Fruit fly (Drosophila melanogaster) whole organism, embryonic: Measurements from ENCODE around the gene Pde9.

Experiments
- Antp ChIP-seq: fragments of 200-800 bp; sonication (Bioruptor generic); optimal IDR thresholded peaks from 3 replicates; lab custom pipeline; 2016; ENCODE audit warnings: missing biosample characterization, missing genetic modification characterization
- Awh ChIP-seq: fragments of 200-800 bp; sonication (Bioruptor generic); IDR thresholded peaks from 2 replicates; pipeline ENCODE4, ENCODE4 v1.3.6; 2022; ENCODE audit warnings: missing biosample characterization, missing genetic modification characterization
- Bgb ChIP-seq: fragments of 200-800 bp; sonication (Bioruptor generic); IDR thresholded peaks from 2 replicates; pipeline ENCODE4 v1.3.6; 2022; ENCODE audit warnings: missing biosample characterization, missing genetic modification characterization; ENCODE audit not compliant: partially characterized antibody
- Bteb2 ChIP-seq: fragments of 200-800 bp; sonication (Bioruptor generic); optimal IDR thresholded peaks from 2 replicates; lab custom pipeline; 2016; ENCODE audit warnings: missing biosample characterization, missing genetic modification characterization
- CG10274 ChIP-seq: fragments of 200-800 bp; sonication (Bioruptor generic); optimal IDR thresholded peaks from 3 replicates; lab custom pipeline; 2017; ENCODE audit warnings: missing biosample characterization, mild to moderate bottlenecking, missing genetic modification characterization
- CG10366 ChIP-seq: fragments of 200-800 bp; sonication (Bioruptor generic); IDR thresholded peaks from 2 replicates; pipeline ENCODE4 v1.3.6; 2022; ENCODE audit warnings: missing biosample characterization, missing genetic modification characterization
- CG10959 ChIP-seq: fragments of 200-800 bp; sonication (Bioruptor generic); IDR thresholded peaks from 2 replicates; pipeline ENCODE4 v1.3.6; 2022; ENCODE audit warnings: missing biosample characterization, missing genetic modification characterization
- CG12769 ChIP-seq: fragments of 200-800 bp; sonication (Bioruptor generic); optimal IDR thresholded peaks from 2 replicates; lab custom pipeline; 2019; ENCODE audit warnings: missing biosample characterization, mild to moderate bottlenecking, missing genetic modification characterization, moderate library complexity
- CG13296 ChIP-seq: fragments of 200-800 bp; sonication (Bioruptor generic); optimal IDR thresholded peaks from 3 replicates; lab custom pipeline; 2018; ENCODE audit warnings: missing biosample characterization, mild to moderate bottlenecking, missing genetic modification characterization
- CG14014 ChIP-seq: fragments of 200-800 bp; sonication (Bioruptor generic); IDR thresholded peaks from 2 replicates; pipeline ENCODE4 v1.3.6; 2022; ENCODE audit warnings: missing biosample characterization, missing genetic modification characterization
- CG16779 ChIP-seq: fragments of 200-800 bp; sonication (Bioruptor generic); IDR thresholded peaks from 2 replicates; pipeline ENCODE4 v1.3.6; 2022; ENCODE audit warnings: missing biosample characterization, missing genetic modification characterization
- CG1792 ChIP-seq: fragments of 200-800 bp; sonication (Bioruptor generic); optimal IDR thresholded peaks from 2 replicates; lab custom pipeline; 2016; ENCODE audit warnings: missing biosample characterization, missing genetic modification characterization
- CG18476 ChIP-seq: fragments of 200-800 bp; sonication (Bioruptor generic); optimal IDR thresholded peaks from 2 replicates; lab custom pipeline; 2016; ENCODE audit warnings: missing biosample characterization, mild to moderate bottlenecking, missing genetic modification characterization
- CG42726 ChIP-seq: fragments of 200-800 bp; sonication (Bioruptor generic); IDR thresholded peaks from 2 replicates; pipeline ENCODE4 v1.3.6; 2022; ENCODE audit warnings: missing biosample characterization, missing genetic modification characterization; ENCODE audit not compliant: partially characterized antibody
- CG4282 ChIP-seq: fragments of 200-800 bp; sonication (Bioruptor generic); optimal IDR thresholded peaks from 2 replicates; lab custom pipeline; 2016; ENCODE audit warnings: missing biosample characterization, missing genetic modification characterization
- CG4730 ChIP-seq: fragments of 200-800 bp; sonication (Bioruptor generic); IDR thresholded peaks from 2 replicates; pipeline ENCODE4 v1.3.6; 2022; ENCODE audit warnings: missing biosample characterization, missing genetic modification characterization
- CG6272 ChIP-seq: fragments of 200-800 bp; sonication (Bioruptor generic); IDR thresholded peaks from 2 replicates; pipeline ENCODE4 v1.3.6; 2022; ENCODE audit warnings: missing biosample characterization, missing genetic modification characterization
- CG6791 ChIP-seq: fragments of 200-800 bp; sonication (Bioruptor generic); IDR thresholded peaks from 3 replicates; pipeline ENCODE4 v1.3.6; 2022; ENCODE audit warnings: missing biosample characterization, missing genetic modification characterization; ENCODE audit not compliant: partially characterized antibody
- CG8089 ChIP-seq: fragments of 200-800 bp; sonication (Bioruptor generic); optimal IDR thresholded peaks from 3 replicates; lab custom pipeline; 2016; ENCODE audit warnings: missing biosample characterization, missing genetic modification characterization
- CG9817 ChIP-seq: fragments of 200-800 bp; sonication (Bioruptor generic); optimal IDR thresholded peaks from 2 replicates; lab custom pipeline; 2018; ENCODE audit warnings: missing biosample characterization, mild to moderate bottlenecking, missing genetic modification characterization, moderate library complexity
- D ChIP-seq, 2 experiments: fragments of 200-800 bp in 1 of 2; fragments of >200 bp in 1 of 2; sonication (Bioruptor generic) in 1 of 2; optimal IDR thresholded peaks; 2 replicates in 1 of 2; 3 replicates in 1 of 2; lab custom pipeline; 2017; ENCODE audit warnings: mild to moderate bottlenecking in 1 of 2, missing biosample characterization in 1 of 2, missing genetic modification characterization in 1 of 2, missing genetic modification reagents in 1 of 2
- Elba2 ChIP-seq: fragments of 200-800 bp; sonication (Bioruptor generic); optimal IDR thresholded peaks from 3 replicates; lab custom pipeline; 2016; ENCODE audit warnings: missing biosample characterization, missing genetic modification characterization
- Ets97D ChIP-seq: fragments of 200-800 bp; sonication (Bioruptor generic); optimal IDR thresholded peaks from 3 replicates; lab custom pipeline; 2016; ENCODE audit warnings: missing biosample characterization, missing genetic modification characterization
- H2.0 ChIP-seq: fragments of 200-800 bp; sonication (Bioruptor generic); IDR thresholded peaks from 2 replicates; pipeline ENCODE4 v1.3.6; 2022; ENCODE audit warnings: missing biosample characterization, missing genetic modification characterization
- NfI ChIP-seq: fragments of 200-800 bp; sonication (Bioruptor generic); optimal IDR thresholded peaks from 3 replicates; lab custom pipeline; 2018; ENCODE audit warnings: missing biosample characterization, mild to moderate bottlenecking, missing genetic modification characterization, moderate library complexity
- Opbp ChIP-seq: fragments of 200-800 bp; sonication (Bioruptor generic); IDR thresholded peaks from 3 replicates; pipeline ENCODE4 v1.3.6; 2022; ENCODE audit warnings: missing biosample characterization, missing genetic modification characterization; ENCODE audit not compliant: partially characterized antibody
- Pdp1 ChIP-seq, 2 experiments: fragments of 200-800 bp; sonication (Bioruptor generic); optimal IDR thresholded peaks; 3 replicates each; lab custom pipeline; 2016; ENCODE audit warnings: missing biosample characterization in 2 of 2, missing genetic modification characterization in 2 of 2, mild to moderate bottlenecking in 1 of 2, moderate library complexity in 1 of 2
- Ptx1 ChIP-seq: fragments of 200-800 bp; sonication (Bioruptor generic); IDR thresholded peaks from 2 replicates; pipeline ENCODE4 v1.3.6; 2022; ENCODE audit warnings: missing biosample characterization, missing genetic modification characterization
- Rx ChIP-seq: fragments of 200-800 bp; sonication (Bioruptor generic); IDR thresholded peaks from 2 replicates; pipeline ENCODE4 v1.3.6; 2022; ENCODE audit warnings: missing biosample characterization, missing genetic modification characterization
- ara ChIP-seq: fragments of 200-800 bp; sonication (Bioruptor generic); IDR thresholded peaks from 2 replicates; pipeline ENCODE4 v1.3.6; 2022; ENCODE audit warnings: missing biosample characterization, missing genetic modification characterization
- bcd ChIP-seq: fragments of 200-800 bp; sonication (Bioruptor generic); optimal IDR thresholded peaks from 2 replicates; lab custom pipeline; 2017; ENCODE audit warnings: missing biosample characterization, mild to moderate bottlenecking, missing genetic modification characterization
- chn ChIP-seq: fragments of 200-800 bp; sonication (Bioruptor generic); optimal IDR thresholded peaks from 2 replicates; lab custom pipeline; 2016; ENCODE audit warnings: missing biosample characterization, missing genetic modification characterization
- dm ChIP-seq: fragments of 200-800 bp; sonication (Bioruptor generic); optimal IDR thresholded peaks from 3 replicates; lab custom pipeline; 2016; ENCODE audit warnings: missing biosample characterization, missing genetic modification characterization
- esg ChIP-seq: fragments of 200-800 bp; sonication (Bioruptor generic); conservative IDR thresholded peaks from 2 replicates; pipeline ENCODE4 v1.3.6; 2022; ENCODE audit warnings: missing biosample characterization, missing genetic modification characterization
- ewg ChIP-seq: fragments of 200-800 bp; sonication (Bioruptor generic); optimal IDR thresholded peaks from 3 replicates; lab custom pipeline; 2017; ENCODE audit warnings: mild to moderate bottlenecking, missing biosample characterization, missing genetic modification reagents, missing genetic modification characterization
- gro ChIP-seq: fragments of 200-800 bp; sonication (Bioruptor generic); optimal IDR thresholded peaks from 2 replicates; lab custom pipeline; 2016; ENCODE audit warnings: missing biosample characterization, missing genetic modification characterization
- kay ChIP-seq: fragments of 200-800 bp; sonication (Bioruptor generic); optimal IDR thresholded peaks from 2 replicates; lab custom pipeline; 2016; ENCODE audit warnings: missing biosample characterization, missing genetic modification characterization
- klu ChIP-seq: fragments of 200-800 bp; sonication (Bioruptor generic); IDR thresholded peaks from 2 replicates; pipeline ENCODE4 v1.3.6; 2022; ENCODE audit warnings: missing biosample characterization, missing genetic modification characterization
- nau ChIP-seq: fragments of 200-800 bp; sonication (Bioruptor generic); optimal IDR thresholded peaks from 3 replicates; lab custom pipeline; 2017; ENCODE audit warnings: missing biosample characterization, mild to moderate bottlenecking, missing genetic modification characterization, missing genetic modification reagents
- odd ChIP-seq: fragments of 200-800 bp; sonication (Bioruptor generic); optimal IDR thresholded peaks from 2 replicates; lab custom pipeline; 2017; ENCODE audit warnings: missing biosample characterization, mild to moderate bottlenecking, missing genetic modification characterization
- peb ChIP-seq: fragments of 200-800 bp; sonication (Bioruptor generic); IDR thresholded peaks from 2 replicates; pipeline ENCODE4 v1.3.6; 2022; ENCODE audit warnings: missing biosample characterization, missing genetic modification characterization
- pfk ChIP-seq: fragments of 200-800 bp; sonication (Bioruptor generic); optimal IDR thresholded peaks from 2 replicates; lab custom pipeline; 2018; ENCODE audit warnings: missing biosample characterization, mild to moderate bottlenecking, missing genetic modification characterization, moderate library complexity
- seq ChIP-seq: fragments of 200-800 bp; sonication (Bioruptor generic); IDR thresholded peaks from 2 replicates; pipeline ENCODE4 v1.3.6; 2022; ENCODE audit warnings: missing biosample characterization, missing genetic modification characterization
- sr ChIP-seq: fragments of 200-800 bp; sonication (Bioruptor generic); IDR thresholded peaks from 3 replicates; pipeline ENCODE4 v1.3.6; 2022; ENCODE audit warnings: missing biosample characterization, missing genetic modification characterization
- unpg ChIP-seq: fragments of 200-800 bp; sonication (Bioruptor generic); optimal IDR thresholded peaks from 3 replicates; lab custom pipeline; 2018; ENCODE audit warnings: missing biosample characterization, mild to moderate bottlenecking, missing genetic modification characterization, moderate library complexity
- vfl ChIP-seq: fragments of 200-800 bp; sonication (Bioruptor generic); optimal IDR thresholded peaks from 2 replicates; lab custom pipeline; 2016; ENCODE audit warnings: missing biosample characterization, missing genetic modification characterization
- vvl ChIP-seq: fragments of 200-800 bp; sonication (Bioruptor generic); IDR thresholded peaks from 2 replicates; pipeline ENCODE4 v1.3.6; 2022; ENCODE audit warnings: missing biosample characterization, missing genetic modification characterization
- yki ChIP-seq: fragments of >200 bp; optimal IDR thresholded peaks from 3 replicates; lab custom pipeline; 2018
- zfh1 ChIP-seq: fragments of 200-800 bp; sonication (Bioruptor generic); IDR thresholded peaks from 3 replicates; pipeline ENCODE4 v1.3.6; 2022; ENCODE audit warnings: missing biosample characterization, missing genetic modification characterization

The Pde9 gene

dm6 chrX:12925426-12926256 is 28.5 kb upstream of the Pde9 start (continued):
- TF ChIP-seq seq (GFP tag; lab: Robert Waterston, UW), result peak; percentile 42; the same call in 1 of the 2 replicates
- no peak for TF ChIP-seq CG18476
- TF ChIP-seq peb, result peak; percentile 66
- TF ChIP-seq CG8089 (GFP tag; lab: Kevin White, UChicago), result no peak
- TF ChIP-seq unpg (GFP tag; lab: Kevin White, UChicago), result peak; percentile 22
- TF ChIP-seq vvl (GFP tag; lab: Robert Waterston, UW), result peak; percentile 87
- TF ChIP-seq Opbp (GFP tag; lab: Robert Waterston, UW), result no peak
- peak; percentile 80 for TF ChIP-seq ara (GFP tag; lab: Robert Waterston, UW)
- peak; percentile 24; the same call in 1 of the 2 replicates for TF ChIP-seq esg
- peak; percentile 78 for TF ChIP-seq Ptx1 (GFP tag; lab: Robert Waterston, UW)
- TF ChIP-seq zfh1 (GFP tag; lab: Robert Waterston, UW), result peak; percentile 67
- TF ChIP-seq CG10959 (GFP tag; lab: Robert Waterston, UW), result peak; percentile 72
- no peak for TF ChIP-seq Bteb2 (GFP tag; lab: Kevin White, UChicago)
- TF ChIP-seq CG10274 (GFP tag; lab: Kevin White, UChicago), result no peak
- TF ChIP-seq Rx (GFP tag; lab: Robert Waterston, UW), result peak; percentile 39; the same call in 1 of the 2 replicates
- peak; percentile 84 for TF ChIP-seq ewg (GFP tag; lab: Kevin White, UChicago)
- TF ChIP-seq dm (GFP tag; lab: Kevin White, UChicago), result no peak
- TF ChIP-seq sr (GFP tag; lab: Robert Waterston, UW), result no peak
- TF ChIP-seq Antp (GFP tag; lab: Kevin White, UChicago), result no peak
- TF ChIP-seq CG13296 (GFP tag; lab: Kevin White, UChicago), result peak; percentile 41
- TF ChIP-seq CG4282 (GFP tag; lab: Kevin White, UChicago), result no peak
- 0 out of 2 replicates have a peak, but pooled peaks have one; percentile 30 for TF ChIP-seq klu
- TF ChIP-seq CG6791 (GFP tag; lab: Robert Waterston, UW), result no peak
- TF ChIP-seq H2.0 (GFP tag; lab: Robert Waterston, UW), result peak; percentile 65
- no peak for TF ChIP-seq Ets97D
- TF ChIP-seq Elba2 (GFP tag; lab: Kevin White, UChicago), result no peak
- TF ChIP-seq CG1792 (GFP tag; lab: Kevin White, UChicago), result no peak
- TF ChIP-seq NfI, result no peak
- peak; percentile 80 for TF ChIP-seq CG14014 (GFP tag; lab: Robert Waterston, UW)
- TF ChIP-seq chn (GFP tag; lab: Kevin White, UChicago), result no peak
- TF ChIP-seq nau (GFP tag; lab: Kevin White, UChicago), result no peak
- peak; percentile 0 for TF ChIP-seq odd
- TF ChIP-seq Awh (GFP tag; lab: Robert Waterston, UW), result peak; percentile 79
- TF ChIP-seq pfk (GFP tag; lab: Kevin White, UChicago), result no peak
- TF ChIP-seq CG16779 (GFP tag; lab: Robert Waterston, UW), result no peak
- TF ChIP-seq CG4730 (GFP tag; lab: Robert Waterston, UW), result peak; percentile 51; the same call in 1 of the 2 replicates
- no peak for TF ChIP-seq gro
- TF ChIP-seq vfl (GFP tag; lab: Kevin White, UChicago), result no peak
- peak; percentile 60 for TF ChIP-seq CG10366 (GFP tag; lab: Robert Waterston, UW)
- TF ChIP-seq CG42726 (GFP tag; lab: Robert Waterston, UW), result no peak
- TF ChIP-seq kay (GFP tag; lab: Kevin White, UChicago), result peak; percentile 30
- TF ChIP-seq CG9817 (tag; lab: Kevin White, UChicago), result no peak
- peak; percentile 65; the same call in 1 of the 2 replicates for TF ChIP-seq CG6272 (GFP tag; lab: Robert Waterston, UW)
- no peak for TF ChIP-seq CG12769 (tag; lab: Kevin White, UChicago)
- TF ChIP-seq Bgb, result no peak
- peak; percentile 20 to 88 for TF ChIP-seq Pdp1 (GFP tag; optimal IDR thresholded peaks at IDR 0.05; lab: Kevin White, UChicago)
- TF ChIP-seq D (optimal IDR thresholded peaks at IDR 0.05; lab: Kevin White, UChicago), result no peak
- peak; percentile 71 for TF ChIP-seq D (GFP tag; optimal IDR thresholded peaks at IDR 0.05; lab: Kevin White, UChicago)
- TF ChIP-seq bcd, result peak; percentile 53
- TF ChIP-seq yki (lab: Kevin White, UChicago), result peak; percentile 73
